Worm (Caenorhabditis elegans) whole organism, late embryonic: ENCODE data around the gene Y67H2A.7.

ENCODE experiments used
- ahr-1 ChIP-seq: sonication (generic microtip); optimal IDR thresholded peaks from 2 replicates; lab custom pipeline; 2016; ENCODE audit warnings: missing genetic modification characterization, missing compliant biosample characterization
- elt-2 ChIP-seq: sonication (generic microtip); optimal IDR thresholded peaks from 2 replicates; lab custom pipeline; 2016; ENCODE audit warnings: missing genetic modification reagents, missing genetic modification characterization, missing compliant biosample characterization
- ets-4 ChIP-seq: sonication (generic microtip); optimal IDR thresholded peaks from 2 replicates; lab custom pipeline; 2016; ENCODE audit warnings: missing genetic modification characterization, missing compliant biosample characterization
- fkh-10 ChIP-seq: fragments of 150-350 bp; optimal IDR thresholded peaks from 2 replicates; lab custom pipeline; 2014; ENCODE audit warnings: missing biosample characterization, missing genetic modification reagents, missing genetic modification characterization
- hlh-30 ChIP-seq: sonication (generic microtip); optimal IDR thresholded peaks from 2 replicates; lab custom pipeline; 2017; ENCODE audit warnings: antibody characterized with exemption, missing genetic modification characterization, missing compliant biosample characterization; ENCODE audit not compliant: insufficient read depth
- hlh-6 ChIP-seq: sonication (generic microtip); optimal IDR thresholded peaks from 2 replicates; lab custom pipeline; 2016; ENCODE audit warnings: missing genotype, missing genetic modification characterization, missing compliant biosample characterization
- lin-11 ChIP-seq: fragments of 200-800 bp; sonication (Bioruptor generic); optimal IDR thresholded peaks from 2 replicates; lab custom pipeline; 2018; ENCODE audit warnings: mild to moderate bottlenecking, missing genetic modification characterization, missing compliant biosample characterization
- madf-2 ChIP-seq: sonication (generic microtip); optimal IDR thresholded peaks from 2 replicates; lab custom pipeline; 2017; ENCODE audit warnings: missing genetic modification characterization, missing compliant biosample characterization
- pat-9 ChIP-seq: fragments of 200-800 bp; sonication (Bioruptor generic); optimal IDR thresholded peaks from 2 replicates; lab custom pipeline; 2018; ENCODE audit warnings: mild to moderate bottlenecking, missing genetic modification characterization, moderate library complexity, missing compliant biosample characterization
- pha-4 ChIP-seq: fragments of 150-350 bp; optimal IDR thresholded peaks from 2 replicates; lab custom pipeline; 2018; ENCODE audit warnings: missing biosample characterization, missing genetic modification reagents, missing genetic modification characterization
- unc-55 ChIP-seq: sonication (generic microtip); optimal IDR thresholded peaks from 2 replicates; lab custom pipeline; 2017; ENCODE audit warnings: missing biosample characterization, missing genetic modification reagents, missing genetic modification characterization

DNA sequence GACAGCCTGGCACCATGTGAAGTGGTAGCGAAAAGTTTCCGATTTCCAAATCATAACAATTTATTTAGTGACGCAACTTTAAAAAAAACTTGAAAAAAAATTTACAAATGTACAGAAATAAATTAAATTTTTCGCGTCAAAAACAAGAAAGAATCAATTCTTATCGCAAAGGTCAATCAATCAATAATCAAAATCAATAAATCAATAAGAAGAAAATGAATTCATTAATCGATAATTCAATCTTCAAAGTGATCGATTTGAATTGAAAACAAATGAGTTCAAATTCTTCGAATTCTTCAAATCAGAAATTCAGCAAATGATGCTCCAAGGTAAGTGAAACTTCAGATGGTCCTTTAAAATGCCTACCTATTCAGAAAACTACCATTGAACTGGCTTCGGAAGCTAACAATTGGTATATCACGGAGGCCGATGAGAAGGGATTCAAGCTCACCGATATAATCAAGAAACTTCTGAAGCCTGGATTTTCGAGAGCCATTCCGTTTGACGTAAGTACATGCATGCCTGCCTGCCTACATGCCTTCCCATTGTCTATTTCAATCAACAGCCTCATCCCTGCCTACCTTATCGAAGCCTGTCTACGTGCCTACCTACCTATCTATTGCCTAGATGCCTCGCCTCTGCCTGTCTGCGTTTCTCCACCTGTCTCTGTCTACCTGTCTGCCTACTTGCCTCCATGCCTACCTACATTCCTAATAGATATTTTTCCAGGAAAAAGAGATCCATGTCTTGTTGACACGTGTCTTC is 16.5 kb downstream of the Y67H2A.7 start:
- TF ChIP-seq pha-4 (no peak), hlh-6 (tag; lab: Kevin White, UChicago) (no peak), fkh-10 (GFP tag; lab: Kevin White, UChicago) (no peak), hlh-30 (tag; lab: Kevin White, UChicago) (no peak), unc-55 (no peak), madf-2 (no peak), pat-9 (tag; lab: Kevin White, UChicago) (no peak), lin-11 (tag; lab: Kevin White, UChicago) (no peak), ahr-1 (tag; lab: Kevin White, UChicago) (no peak), elt-2 (tag; lab: Kevin White, UChicago) (no peak), ets-4 (no peak)
